Fruit fly (Drosophila melanogaster) whole organism, prepupa: ENCODE data around the gene Trs20.

Experiments used
- CG10631 ChIP-seq: fragments of 200-800 bp; sonication (Bioruptor generic); optimal IDR thresholded peaks from 2 replicates; lab custom pipeline; 2016; ENCODE audit warnings: missing biosample characterization, missing genetic modification characterization
- CG10669 ChIP-seq: fragments of 200-800 bp; sonication (Bioruptor generic); optimal IDR thresholded peaks from 3 replicates; lab custom pipeline; 2018; ENCODE audit warnings: missing biosample characterization, mild to moderate bottlenecking, missing genetic modification characterization, moderate library complexity
- CG11294 ChIP-seq: fragments of 200-800 bp; sonication (Bioruptor generic); IDR thresholded peaks from 2 replicates; pipeline ENCODE4 v1.3.6; 2022; ENCODE audit warnings: missing biosample characterization, missing genetic modification characterization
- CG11902 ChIP-seq: fragments of 200-800 bp; sonication (Bioruptor generic); optimal IDR thresholded peaks from 3 replicates; lab custom pipeline; 2016; ENCODE audit warnings: missing biosample characterization, missing genetic modification characterization
- CG15336 ChIP-seq: fragments of 200-800 bp; sonication (Bioruptor generic); IDR thresholded peaks from 2 replicates; pipeline ENCODE4 v1.3.6; 2022; ENCODE audit warnings: missing biosample characterization, missing genetic modification characterization
- CG1621 ChIP-seq: fragments of 200-800 bp; sonication (Bioruptor generic); optimal IDR thresholded peaks from 3 replicates; lab custom pipeline; 2018; ENCODE audit warnings: missing biosample characterization, mild to moderate bottlenecking, missing genetic modification characterization
- CG16779 ChIP-seq: fragments of 200-800 bp; sonication (Bioruptor generic); optimal IDR thresholded peaks from 3 replicates; lab custom pipeline; 2017; ENCODE audit warnings: missing biosample characterization, mild to moderate bottlenecking, missing genetic modification characterization
- CG31627 ChIP-seq: fragments of 200-800 bp; sonication (Bioruptor generic); optimal IDR thresholded peaks from 3 replicates; lab custom pipeline; 2016; ENCODE audit warnings: missing biosample characterization, missing genetic modification characterization
- CG34406 ChIP-seq: fragments of 200-800 bp; sonication (Bioruptor generic); optimal IDR thresholded peaks from 3 replicates; lab custom pipeline; 2016; ENCODE audit warnings: missing biosample characterization, missing genetic modification characterization
- CG6808 ChIP-seq: fragments of 200-800 bp; sonication (Bioruptor generic); optimal IDR thresholded peaks from 3 replicates; lab custom pipeline; 2017; ENCODE audit warnings: missing biosample characterization, missing genetic modification characterization, mild to moderate bottlenecking, moderate library complexity, missing genetic modification reagents
- CG6854 ChIP-seq: fragments of 200-800 bp; sonication (Bioruptor generic); optimal IDR thresholded peaks from 2 replicates; lab custom pipeline; 2017; ENCODE audit warnings: missing biosample characterization, mild to moderate bottlenecking, missing genetic modification characterization
- CG7368 ChIP-seq: fragments of 200-800 bp; sonication (Bioruptor generic); optimal IDR thresholded peaks from 3 replicates; lab custom pipeline; 2016; ENCODE audit warnings: missing biosample characterization, missing genetic modification characterization
- CG8119 ChIP-seq: fragments of 200-800 bp; sonication (Bioruptor generic); IDR thresholded peaks from 3 replicates; pipeline ENCODE4 v1.3.6; 2022; ENCODE audit warnings: missing biosample characterization, missing genetic modification characterization
- CG8632 ChIP-seq: fragments of 200-800 bp; sonication (Bioruptor generic); optimal IDR thresholded peaks from 3 replicates; lab custom pipeline; 2016; ENCODE audit warnings: missing biosample characterization, missing genetic modification characterization
- Eip93F ChIP-seq: fragments of 200-800 bp; sonication (Bioruptor generic); optimal IDR thresholded peaks from 2 replicates; lab custom pipeline; 2016; ENCODE audit warnings: missing biosample characterization, mild to moderate bottlenecking, missing genetic modification characterization
- Ets21C ChIP-seq: fragments of 200-800 bp; sonication (Bioruptor generic); optimal IDR thresholded peaks from 3 replicates; lab custom pipeline; 2016; ENCODE audit warnings: missing biosample characterization, missing genetic modification characterization
- Ets96B ChIP-seq: fragments of 200-800 bp; optimal IDR thresholded peaks from 2 replicates; lab custom pipeline; 2019; ENCODE audit warnings: missing biosample characterization, mild to moderate bottlenecking, missing genetic modification characterization, moderate library complexity
- Gug ChIP-seq: fragments of 200-800 bp; sonication (Bioruptor generic); IDR thresholded peaks from 2 replicates; pipeline ENCODE4 v1.3.6; 2022; ENCODE audit warnings: missing biosample characterization, missing genetic modification characterization
- Hr38 ChIP-seq: sonication (Bioruptor generic); optimal IDR thresholded peaks from 2 replicates; lab custom pipeline; 2016; ENCODE audit warnings: missing biosample characterization, missing genetic modification characterization
- Hr4 ChIP-seq: fragments of 200-800 bp; sonication (Bioruptor generic); optimal IDR thresholded peaks from 3 replicates; lab custom pipeline; 2016; ENCODE audit warnings: missing biosample characterization, missing genetic modification characterization
- Lpt ChIP-seq: fragments of 200-800 bp; sonication (Bioruptor generic); optimal IDR thresholded peaks from 3 replicates; lab custom pipeline; 2016; ENCODE audit warnings: missing biosample characterization, missing genetic modification characterization
- Met ChIP-seq: fragments of 200-800 bp; sonication (Bioruptor generic); optimal IDR thresholded peaks from 3 replicates; lab custom pipeline; 2016; ENCODE audit warnings: missing biosample characterization, missing genetic modification characterization
- OdsH ChIP-seq: fragments of 200-800 bp; sonication (Bioruptor generic); optimal IDR thresholded peaks from 3 replicates; lab custom pipeline; 2016; ENCODE audit warnings: missing biosample characterization, missing genetic modification characterization
- Smox ChIP-seq: fragments of 200-800 bp; sonication (Bioruptor generic); optimal IDR thresholded peaks from 3 replicates; lab custom pipeline; 2016; ENCODE audit warnings: missing biosample characterization, missing genetic modification characterization
- Sox14 ChIP-seq: fragments of 200-800 bp; sonication (Bioruptor generic); optimal IDR thresholded peaks from 3 replicates; lab custom pipeline; 2016; ENCODE audit warnings: missing biosample characterization, missing genetic modification characterization
- achi ChIP-seq: fragments of 200-800 bp; sonication (Bioruptor generic); optimal IDR thresholded peaks from 3 replicates; lab custom pipeline; 2016; ENCODE audit warnings: missing biosample characterization, missing genetic modification characterization
- acj6 ChIP-seq: fragments of 200-800 bp; sonication (Bioruptor generic); optimal IDR thresholded peaks from 3 replicates; lab custom pipeline; 2016; ENCODE audit warnings: missing biosample characterization, missing genetic modification characterization
- dac ChIP-seq: fragments of 200-800 bp; sonication (Bioruptor generic); optimal IDR thresholded peaks from 2 replicates; lab custom pipeline; 2017; ENCODE audit warnings: missing biosample characterization, mild to moderate bottlenecking, missing genetic modification characterization
- eg ChIP-seq: fragments of 200-800 bp; sonication (Bioruptor generic); IDR thresholded peaks from 3 replicates; pipeline ENCODE4 v1.3.6; 2022; ENCODE audit warnings: missing biosample characterization, missing genetic modification characterization
- fd59A ChIP-seq: fragments of 200-800 bp; sonication (Bioruptor generic); optimal IDR thresholded peaks from 2 replicates; lab custom pipeline; 2017; ENCODE audit warnings: missing biosample characterization, mild to moderate bottlenecking, missing genetic modification characterization, missing genetic modification reagents
- fkh ChIP-seq: fragments of 200-800 bp; sonication (Bioruptor generic); optimal IDR thresholded peaks from 3 replicates; lab custom pipeline; 2017; ENCODE audit warnings: missing biosample characterization, mild to moderate bottlenecking, missing genetic modification characterization, moderate library complexity
- lz ChIP-seq: fragments of 200-800 bp; sonication (Bioruptor generic); optimal IDR thresholded peaks from 3 replicates; lab custom pipeline; 2016; ENCODE audit warnings: missing biosample characterization, missing genetic modification characterization
- net ChIP-seq: fragments of 200-800 bp; sonication (Bioruptor generic); optimal IDR thresholded peaks from 3 replicates; lab custom pipeline; 2016; ENCODE audit warnings: missing biosample characterization, missing genetic modification characterization
- pdm3 ChIP-seq: fragments of 200-800 bp; sonication (Bioruptor generic); optimal IDR thresholded peaks from 3 replicates; lab custom pipeline; 2016; ENCODE audit warnings: missing biosample characterization, missing genetic modification characterization
- spab ChIP-seq: fragments of 200-800 bp; sonication (Bioruptor generic); optimal IDR thresholded peaks from 2 replicates; lab custom pipeline; 2017; ENCODE audit warnings: missing biosample characterization, mild to moderate bottlenecking, missing genetic modification characterization, missing genetic modification reagents
- ss ChIP-seq, 2 experiments: fragments of 200-800 bp; sonication (Bioruptor generic); optimal IDR thresholded peaks; 2 replicates in 1 of 2; 3 replicates in 1 of 2; lab custom pipeline; 2017 to 2018; ENCODE audit warnings: mild to moderate bottlenecking in 2 of 2, missing biosample characterization in 2 of 2, missing genetic modification characterization in 2 of 2, moderate library complexity in 1 of 2
- svp ChIP-seq: fragments of 200-800 bp; sonication (Bioruptor generic); peaks from one replicate; lab custom pipeline; 2016; ENCODE audit warnings: missing biosample characterization, missing genetic modification characterization
- vri ChIP-seq: fragments of 200-800 bp; sonication (Bioruptor generic); optimal IDR thresholded peaks from 3 replicates; lab custom pipeline; 2016; ENCODE audit warnings: missing biosample characterization, mild to moderate bottlenecking, missing genetic modification characterization

Gene Trs20

dm6 chr3L:16172809-16173276 is 41.4 kb upstream of the Trs20 start (continued):
- TF ChIP-seq ss (GFP tag; optimal IDR thresholded peaks at IDR 0.05; lab: Kevin White, UChicago) (peak; percentile 80 to 82), vri (peak; percentile 40), CG10631 (GFP tag; lab: Kevin White, UChicago) (peak; percentile 83), Ets96B (tag; lab: Kevin White, UChicago) (peak; percentile 86), Lpt (no peak), OdsH (GFP tag; lab: Kevin White, UChicago) (peak; percentile 75), CG31627 (GFP tag; lab: Kevin White, UChicago) (peak; percentile 33), CG1621 (peak; percentile 69), pdm3 (peak; percentile 66), Gug (GFP tag; lab: Robert Waterston, UW) (no peak), CG11294 (GFP tag; lab: Robert Waterston, UW) (no peak), dac (GFP tag; lab: Kevin White, UChicago) (no peak), acj6 (GFP tag; lab: Kevin White, UChicago) (peak; percentile 75), lz (peak; percentile 55), Smox (peak; percentile 66), fd59A (GFP tag; lab: Kevin White, UChicago) (peak; percentile 76), Met (peak; percentile 61), CG11902 (GFP tag; lab: Kevin White, UChicago) (peak; percentile 10), CG16779 (peak; percentile 57)

- peak; percentile 18 for TF ChIP-seq fkh (GFP tag; lab: Kevin White, UChicago)
- TF ChIP-seq Lpt: no peak
Observed at dm6 chr3L:16172381-16172780, 40.9 kb upstream of the Trs20 start.

dm6 chr3L:16171280-16171679 is 39.8 kb upstream of the Trs20 start, which contains the start of gene CG33795:
TSS of gene CG33795 (minus strand) at chr3L:16171380.
- TF ChIP-seq CG6854 (no peak), acj6 (GFP tag; lab: Kevin White, UChicago) (no peak), CG7368 (GFP tag; lab: Kevin White, UChicago) (no peak), svp (GFP tag; lab: Kevin White, UChicago) (no peak), eg (no peak), spab (GFP tag; lab: Kevin White, UChicago) (no peak), CG6808 (GFP tag; lab: Kevin White, UChicago) (no peak), Ets21C (no peak), pdm3 (no peak), CG16779 (no peak), net (GFP tag; lab: Kevin White, UChicago) (no peak), Sox14 (GFP tag; lab: Kevin White, UChicago) (no peak), Eip93F (no peak), Hr38 (no peak), CG10631 (GFP tag; lab: Kevin White, UChicago) (no peak), Met (no peak), CG34406 (GFP tag; lab: Kevin White, UChicago) (no peak), CG15336 (GFP tag; lab: Robert Waterston, UW) (no peak)

- TF ChIP-seq CG8632 (GFP tag; lab: Kevin White, UChicago) (no peak), Smox (no peak), fkh (GFP tag; lab: Kevin White, UChicago) (no peak), Hr4 (GFP tag; lab: Kevin White, UChicago) (no peak), lz (no peak), CG16779 (no peak), CG1621 (no peak), CG15336 (GFP tag; lab: Robert Waterston, UW) (no peak), CG8119 (GFP tag; lab: Robert Waterston, UW) (no peak), CG7368 (GFP tag; lab: Kevin White, UChicago) (no peak), acj6 (GFP tag; lab: Kevin White, UChicago) (no peak), CG6854 (no peak), net (GFP tag; lab: Kevin White, UChicago) (no peak), OdsH (GFP tag; lab: Kevin White, UChicago) (no peak), achi (GFP tag; lab: Kevin White, UChicago) (no peak), CG31627 (GFP tag; lab: Kevin White, UChicago) (no peak), CG10669 (no peak), Hr38 (no peak)
Observed at dm6 chr3L:16170006-16170405, 38.6 kb upstream of the Trs20 start, which contains the start of gene CG33796. TSS of gene CG33796 (minus strand) at chr3L:16170106.
